Fruit fly (Drosophila melanogaster) whole organism, adult: ENCODE measurements around the gene SuUR.

Experiments used
- CG12768 ChIP-seq: fragments of 200-800 bp; sonication (Bioruptor generic); optimal IDR thresholded peaks from 2 replicates; lab custom pipeline; 2017; ENCODE audit warnings: missing biosample characterization, missing genetic modification characterization, mild to moderate bottlenecking, moderate library complexity, missing genetic modification reagents
- CG33017 ChIP-seq: fragments of 200-800 bp; sonication (Bioruptor generic); optimal IDR thresholded peaks from 2 replicates; lab custom pipeline; 2018; ENCODE audit warnings: missing biosample characterization, mild to moderate bottlenecking, missing genetic modification characterization, moderate library complexity
- CG7045 ChIP-seq: fragments of 200-800 bp; sonication (Bioruptor generic); optimal IDR thresholded peaks from 2 replicates; lab custom pipeline; 2017; ENCODE audit warnings: missing biosample characterization, mild to moderate bottlenecking, missing genetic modification characterization
- Mnt ChIP-seq: fragments of 200-800 bp; sonication (Bioruptor generic); optimal IDR thresholded peaks from 2 replicates; lab custom pipeline; 2016; ENCODE audit warnings: missing biosample characterization, mild to moderate bottlenecking, missing genetic modification characterization
- bab1 ChIP-seq: fragments of 200-800 bp; sonication (Bioruptor generic); optimal IDR thresholded peaks from 3 replicates; lab custom pipeline; 2019; ENCODE audit warnings: missing biosample characterization, mild to moderate bottlenecking, missing genetic modification characterization, moderate library complexity
- cic ChIP-seq: fragments of 200-800 bp; sonication (Bioruptor generic); optimal IDR thresholded peaks from 2 replicates; lab custom pipeline; 2017; ENCODE audit warnings: missing biosample characterization, mild to moderate bottlenecking, missing genetic modification characterization, moderate library complexity
- cnc ChIP-seq, 2 experiments: fragments of >200 bp; optimal IDR thresholded peaks; 2 replicates each; lab custom pipeline; 2017
- ovo ChIP-seq: fragments of 200-800 bp; sonication (Bioruptor generic); optimal IDR thresholded peaks from 2 replicates; lab custom pipeline; 2016; ENCODE audit warnings: missing biosample characterization, missing genetic modification characterization
- pad ChIP-seq: fragments of 200-800 bp; sonication (Bioruptor generic); optimal IDR thresholded peaks from 3 replicates; lab custom pipeline; 2017; ENCODE audit warnings: missing biosample characterization, missing genetic modification characterization, mild to moderate bottlenecking, moderate library complexity, missing genetic modification reagents
- toe ChIP-seq: fragments of 200-800 bp; sonication (Bioruptor generic); optimal IDR thresholded peaks from 2 replicates; lab custom pipeline; 2016; ENCODE audit warnings: missing biosample characterization, missing genetic modification characterization

DNA sequence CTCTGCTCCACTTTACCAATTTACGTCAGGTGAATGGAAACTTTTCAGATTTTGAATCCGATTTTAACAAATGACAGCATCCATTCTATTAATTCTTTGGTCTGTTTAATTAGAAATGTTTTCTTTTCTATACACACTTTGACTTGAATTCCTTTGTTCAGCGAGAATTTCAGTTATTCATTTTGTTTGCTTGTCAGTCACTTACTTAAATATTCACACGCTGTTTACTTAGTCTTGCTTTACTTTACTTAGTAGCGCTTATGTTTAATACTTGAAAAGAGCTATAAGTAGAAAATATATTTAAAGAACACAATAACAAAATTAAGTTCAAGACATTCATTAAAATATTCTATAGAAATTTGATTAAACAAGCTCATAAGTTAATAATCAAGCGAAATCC is 42.6 kb downstream of the SuUR start, which contains the start of gene CG32073:
- TF ChIP-seq CG7045 (no peak), cic (no peak), cnc (optimal IDR thresholded peaks at IDR 0.05; lab: Kevin White, UChicago) (no peak), toe (GFP tag; lab: Kevin White, UChicago) (no peak), Mnt (GFP tag; lab: Kevin White, UChicago) (no peak), bab1 (GFP tag; lab: Kevin White, UChicago) (no peak), CG12768 (GFP tag; lab: Kevin White, UChicago) (no peak), CG33017 (tag; lab: Kevin White, UChicago) (no peak), pad (GFP tag; lab: Kevin White, UChicago) (no peak), ovo (GFP tag; lab: Kevin White, UChicago) (no peak)
